Worm (Caenorhabditis elegans) whole organism, mixed stage, embryonic: Measurements from ENCODE around the gene lite-1.

Source experiments
- M03D4.4 ChIP-seq: sonication (generic microtip); optimal IDR thresholded peaks from 2 replicates; lab custom pipeline; 2017; ENCODE audit warnings: mild to moderate bottlenecking, missing genetic modification characterization, missing compliant biosample characterization
- bed-3 ChIP-seq: fragments of 200-800 bp; sonication (Bioruptor generic); optimal IDR thresholded peaks from 3 replicates; lab custom pipeline; 2018; ENCODE audit warnings: mild to moderate bottlenecking, missing genetic modification characterization, moderate library complexity, missing compliant biosample characterization
- blmp-1 ChIP-seq: fragments of 150-350 bp; optimal IDR thresholded peaks from 2 replicates; lab custom pipeline; 2014; ENCODE audit warnings: missing biosample characterization, missing genetic modification characterization
- ceh-39 ChIP-seq: fragments of 150-350 bp; optimal IDR thresholded peaks from 2 replicates; lab custom pipeline; 2014; ENCODE audit warnings: missing biosample characterization, missing genetic modification characterization
- ceh-43 ChIP-seq: fragments of 200-800 bp; sonication (Bioruptor generic); optimal IDR thresholded peaks from 2 replicates; lab custom pipeline; 2018; ENCODE audit warnings: mild to moderate bottlenecking, missing genetic modification characterization, moderate library complexity, missing compliant biosample characterization
- ceh-83 ChIP-seq: fragments of 200-800 bp; sonication (Bioruptor generic); optimal IDR thresholded peaks from 2 replicates; lab custom pipeline; 2018; ENCODE audit warnings: mild to moderate bottlenecking, missing genetic modification characterization, missing compliant biosample characterization
- ces-1 ChIP-seq: fragments of 150-350 bp; optimal IDR thresholded peaks from 2 replicates; lab custom pipeline; 2014; ENCODE audit warnings: missing biosample characterization, missing genetic modification reagents, missing genetic modification characterization
- cnd-1 ChIP-seq: fragments of 200-800 bp; sonication (Bioruptor generic); optimal IDR thresholded peaks from 2 replicates; lab custom pipeline; 2018; ENCODE audit warnings: mild to moderate bottlenecking, missing genetic modification characterization, missing compliant biosample characterization
- drap-1 ChIP-seq: fragments of 200-800 bp; sonication (Bioruptor generic); optimal IDR thresholded peaks from 3 replicates; lab custom pipeline; 2018; ENCODE audit warnings: mild to moderate bottlenecking, missing genetic modification characterization, missing compliant biosample characterization
- elt-1 ChIP-seq: sonication (generic microtip); optimal IDR thresholded peaks from 2 replicates; lab custom pipeline; 2017; ENCODE audit warnings: missing genetic modification characterization, mild to moderate bottlenecking, missing compliant biosample characterization, antibody characterized with exemption, moderate library complexity, borderline replicate concordance; ENCODE audit not compliant: insufficient read depth
- elt-3 ChIP-seq: fragments of 150-350 bp; optimal IDR thresholded peaks from 2 replicates; lab custom pipeline; 2014; ENCODE audit warnings: missing biosample characterization, missing genetic modification characterization
- flh-1 ChIP-seq: fragments of 200-800 bp; sonication (Bioruptor generic); optimal IDR thresholded peaks from 2 replicates; lab custom pipeline; 2018; ENCODE audit warnings: mild to moderate bottlenecking, missing genetic modification characterization, moderate library complexity, missing compliant biosample characterization
- ham-2 ChIP-seq: fragments of 200-800 bp; sonication (Bioruptor generic); optimal IDR thresholded peaks from 2 replicates; lab custom pipeline; 2018; ENCODE audit warnings: mild to moderate bottlenecking, missing genetic modification characterization, missing compliant biosample characterization
- hlh-1 ChIP-seq: fragments of 150-350 bp; optimal IDR thresholded peaks from 2 replicates; lab custom pipeline; 2014; ENCODE audit warnings: missing biosample characterization, missing genetic modification reagents, missing genetic modification characterization
- lin-13 ChIP-seq: fragments of 150-350 bp; optimal IDR thresholded peaks from 2 replicates; lab custom pipeline; 2014; ENCODE audit warnings: missing biosample characterization, missing genetic modification characterization
- lin-32 ChIP-seq: fragments of 200-800 bp; sonication (Bioruptor generic); optimal IDR thresholded peaks from 2 replicates; lab custom pipeline; 2018; ENCODE audit warnings: mild to moderate bottlenecking, missing genetic modification characterization, missing compliant biosample characterization
- lsy-2 ChIP-seq: fragments of 150-350 bp; optimal IDR thresholded peaks from 2 replicates; lab custom pipeline; 2014; ENCODE audit warnings: missing biosample characterization, missing genetic modification characterization
- mab-5 ChIP-seq: fragments of 150-350 bp; optimal IDR thresholded peaks from 2 replicates; lab custom pipeline; 2014; ENCODE audit warnings: missing biosample characterization, missing genetic modification characterization
- mep-1 ChIP-seq: fragments of 150-350 bp; optimal IDR thresholded peaks from 2 replicates; lab custom pipeline; 2017; ENCODE audit warnings: missing biosample characterization, missing genetic modification reagents, missing genetic modification characterization, inconsistent platforms
- mls-2 ChIP-seq: sonication (generic microtip); optimal IDR thresholded peaks from 2 replicates; lab custom pipeline; 2016; ENCODE audit warnings: mild to moderate bottlenecking, missing genetic modification characterization, moderate library complexity, missing compliant biosample characterization
- nhr-12 ChIP-seq: fragments of 150-350 bp; optimal IDR thresholded peaks from 2 replicates; lab custom pipeline; 2014; ENCODE audit warnings: missing biosample characterization, missing genetic modification characterization
- nhr-2 ChIP-seq: fragments of 150-350 bp; optimal IDR thresholded peaks from 2 replicates; lab custom pipeline; 2014; ENCODE audit warnings: missing biosample characterization, missing genetic modification characterization
- nhr-237 ChIP-seq: fragments of 150-350 bp; optimal IDR thresholded peaks from 2 replicates; lab custom pipeline; 2014; ENCODE audit warnings: missing biosample characterization, missing genetic modification characterization
- nhr-28 ChIP-seq: fragments of 150-350 bp; optimal IDR thresholded peaks from 2 replicates; lab custom pipeline; 2014; ENCODE audit warnings: missing biosample characterization, missing genetic modification characterization
- nhr-76 ChIP-seq: sonication (generic microtip); optimal IDR thresholded peaks from 2 replicates; lab custom pipeline; 2017; ENCODE audit warnings: missing biosample characterization, missing genetic modification characterization
- pha-4 ChIP-seq: fragments of 150-350 bp; optimal IDR thresholded peaks from 2 replicates; lab custom pipeline; 2018; ENCODE audit warnings: missing biosample characterization, missing genetic modification reagents, missing genetic modification characterization
- sem-2 ChIP-seq: fragments of 200-800 bp; sonication (Bioruptor generic); optimal IDR thresholded peaks from 2 replicates; lab custom pipeline; 2018; ENCODE audit warnings: mild to moderate bottlenecking, missing genetic modification characterization, missing compliant biosample characterization
- snpc-4 ChIP-seq: fragments of 150-350 bp; optimal IDR thresholded peaks from 2 replicates; lab custom pipeline; 2014; ENCODE audit warnings: missing biosample characterization, missing genetic modification characterization
- sptf-1 ChIP-seq: sonication (generic microtip); optimal IDR thresholded peaks from 2 replicates; lab custom pipeline; 2017; ENCODE audit warnings: mild to moderate bottlenecking, missing genetic modification characterization, moderate library complexity, missing compliant biosample characterization
- tbx-8 ChIP-seq: fragments of 200-800 bp; sonication (Bioruptor generic); optimal IDR thresholded peaks from 2 replicates; lab custom pipeline; 2018; ENCODE audit warnings: mild to moderate bottlenecking, missing genetic modification characterization, moderate library complexity, missing compliant biosample characterization
- unc-120 ChIP-seq: sonication (generic microtip); optimal IDR thresholded peaks from 2 replicates; lab custom pipeline; 2017; ENCODE audit warnings: missing genetic modification characterization, missing compliant biosample characterization; ENCODE audit not compliant: poor library complexity, severe bottlenecking
- unc-39 ChIP-seq: fragments of 150-350 bp; optimal IDR thresholded peaks from 2 replicates; lab custom pipeline; 2014; ENCODE audit warnings: missing biosample characterization, missing genetic modification characterization
- unc-62 ChIP-seq: fragments of 150-350 bp; optimal IDR thresholded peaks from 2 replicates; lab custom pipeline; 2014; ENCODE audit warnings: missing biosample characterization, missing genetic modification reagents, missing genetic modification characterization
- zip-8 ChIP-seq: fragments of 150-350 bp; optimal IDR thresholded peaks from 2 replicates; lab custom pipeline; 2014; ENCODE audit warnings: missing biosample characterization, missing genetic modification characterization
- ztf-11 ChIP-seq: fragments of 150-350 bp; optimal IDR thresholded peaks from 2 replicates; lab custom pipeline; 2014; ENCODE audit warnings: missing biosample characterization, missing genetic modification characterization

lite-1 gene

DNA sequence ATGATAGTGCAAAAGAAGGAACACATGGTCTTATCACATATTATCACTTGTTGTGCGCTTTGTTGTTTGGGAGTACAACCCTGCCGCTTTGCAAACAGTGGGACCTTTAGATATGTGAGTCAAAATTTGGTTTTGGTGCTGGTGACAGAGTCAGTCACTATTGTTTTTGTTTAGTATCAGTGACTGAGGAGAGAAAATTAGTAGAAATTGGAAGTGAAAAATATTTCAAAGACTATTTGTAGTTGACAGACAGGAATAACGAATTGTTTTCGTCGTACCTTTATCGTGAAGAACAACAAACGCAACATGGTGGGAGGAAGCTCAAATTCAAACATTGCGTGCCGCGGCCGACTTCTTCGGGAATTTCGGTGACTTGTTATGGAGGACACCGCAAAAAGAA lies 14.0 kb downstream of the lite-1 start, which contains the start of gene lrch-1:
Gene lrch-1, minus strand, starts transcription at position 101 of the 400 bp plus-strand sequence.
- TF ChIP-seq nhr-2 (no peak), nhr-12 (no peak), nhr-76 (no peak), cnd-1 (tag; lab: Kevin White, UChicago) (no peak), pha-4 (tag; lab: Kevin White, UChicago) (no peak)

DNA sequence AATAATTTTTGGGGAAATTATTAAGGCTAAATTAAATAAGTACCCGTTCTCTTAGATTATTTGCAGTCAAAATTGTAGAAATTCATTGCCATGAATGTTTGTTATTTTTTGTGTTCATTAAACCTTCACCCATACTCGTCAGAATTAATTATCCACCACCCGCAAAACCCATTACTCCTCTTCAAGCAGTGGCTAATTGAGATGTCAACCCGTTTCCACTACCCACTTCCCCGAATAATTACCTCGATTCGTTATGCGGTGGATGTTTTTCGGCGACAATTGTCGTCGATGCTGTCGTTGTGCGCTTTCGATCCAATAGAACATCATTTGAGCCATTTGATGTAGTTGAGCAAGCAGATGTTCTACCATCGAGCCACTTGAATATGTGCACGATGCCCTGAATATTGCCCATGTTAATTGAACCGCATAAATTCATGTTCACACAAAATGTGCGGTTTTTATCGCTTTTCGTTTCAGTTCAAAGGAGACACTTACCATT lies 19.2 kb downstream of the lite-1 start:
- TF ChIP-seq mep-1 (tag; lab: Kevin White, UChicago): no peak
- no peak for TF ChIP-seq M03D4.4 (tag; lab: Kevin White, UChicago)
- no peak for TF ChIP-seq nhr-12
- peak; percentile 88 for TF ChIP-seq ces-1
- no peak for TF ChIP-seq sem-2
- TF ChIP-seq ceh-83 (GFP tag; lab: Kevin White, UChicago): no peak
- no peak for TF ChIP-seq sptf-1 (tag; lab: Kevin White, UChicago)
- TF ChIP-seq lin-13: no peak
- TF ChIP-seq ceh-43 (GFP tag; lab: Kevin White, UChicago): peak; percentile 55
- no peak for TF ChIP-seq nhr-28

DNA sequence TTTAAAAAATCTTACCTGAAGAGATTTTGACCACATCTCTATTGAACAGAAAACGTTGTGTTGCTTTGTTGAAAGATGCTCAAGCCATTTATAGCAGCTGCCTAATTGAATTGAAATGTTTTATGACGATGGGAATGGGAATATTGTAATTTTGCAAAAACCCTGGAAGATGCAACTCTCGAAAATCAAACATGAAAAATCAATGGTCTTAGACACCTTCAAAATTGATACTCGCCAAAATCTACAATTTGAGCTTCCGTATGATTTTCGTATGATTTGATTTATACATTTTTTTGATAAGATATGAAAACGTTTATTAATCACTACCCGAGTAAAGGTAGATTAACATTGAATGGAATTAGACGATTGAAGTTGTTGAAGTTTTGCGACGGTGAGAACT lies 22.1 kb downstream of the lite-1 start, which contains the start of gene C14F11.7:
Gene C14F11.7, minus strand, starts transcription at position 101 of the 400 bp plus-strand sequence.
- no peak for TF ChIP-seq nhr-76
- no peak for TF ChIP-seq ces-1
- no peak for TF ChIP-seq snpc-4 (tag; lab: Kevin White, UChicago)
- TF ChIP-seq lin-32: no peak
- no peak for TF ChIP-seq blmp-1 (tag; lab: Kevin White, UChicago)
- TF ChIP-seq, all 35 proteins: peak for 0

DNA sequence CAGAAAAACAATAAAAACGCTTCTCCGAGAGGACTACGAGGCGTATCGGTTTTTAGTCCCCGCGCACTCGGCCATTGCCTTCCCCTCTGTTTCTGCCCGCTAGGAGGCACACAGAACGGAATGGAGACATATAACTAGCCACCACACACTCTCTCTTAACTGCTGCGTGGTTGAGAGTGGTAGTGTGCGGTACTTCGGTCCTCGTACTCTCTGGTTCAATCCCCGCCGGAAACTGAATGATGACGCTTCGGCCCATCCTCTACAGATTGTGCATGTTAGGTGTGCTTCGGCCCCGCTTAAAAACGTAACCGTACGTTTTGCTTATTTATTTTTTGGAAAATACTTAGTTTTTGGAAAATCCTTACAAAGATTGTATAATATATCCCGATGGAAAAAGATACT lies 22.9 kb downstream of the lite-1 start, which contains the start of gene T13C5.6:
Gene T13C5.6, minus strand, starts transcription at position 1 of the 402 bp plus-strand sequence.
- TF ChIP-seq ceh-43 (GFP tag; lab: Kevin White, UChicago) (peak; percentile 95), snpc-4 (tag; lab: Kevin White, UChicago) (no peak), nhr-237 (tag; lab: Kevin White, UChicago) (peak; percentile 76), zip-8 (no peak), elt-1 (peak; percentile 37), lin-13 (peak; percentile 90), hlh-1 (tag; lab: Kevin White, UChicago) (peak; percentile 78), unc-120 (peak; percentile 97), M03D4.4 (tag; lab: Kevin White, UChicago) (peak; percentile 97), drap-1 (GFP tag; lab: Kevin White, UChicago) (peak; percentile 99), ces-1 (peak; percentile 84), nhr-76 (peak; percentile 71), mab-5 (tag; lab: Kevin White, UChicago) (peak; percentile 26), nhr-28 (peak; percentile 75), ztf-11 (peak; percentile 66), cnd-1 (tag; lab: Kevin White, UChicago) (peak; percentile 98), elt-3 (tag; lab: Kevin White, UChicago) (peak; percentile 45), unc-62 (GFP tag; lab: Kevin White, UChicago) (peak; percentile 84), flh-1 (peak; percentile 89), mep-1 (tag; lab: Kevin White, UChicago) (peak; percentile 94), mls-2 (tag; lab: Kevin White, UChicago) (peak; percentile 99), tbx-8 (peak; percentile 97), bed-3 (peak; percentile 91), sem-2 (peak; percentile 93), lsy-2 (tag; lab: Kevin White, UChicago) (peak; percentile 72), sptf-1 (tag; lab: Kevin White, UChicago) (peak; percentile 98), blmp-1 (tag; lab: Kevin White, UChicago) (no peak), ceh-83 (GFP tag; lab: Kevin White, UChicago) (peak; percentile 97), lin-32 (peak; percentile 96), ham-2 (peak; percentile 97), unc-39 (peak; percentile 89), nhr-2 (peak; percentile 18), pha-4 (tag; lab: Kevin White, UChicago) (peak; percentile 95), nhr-12 (peak; percentile 64), ceh-39 (tag; lab: Kevin White, UChicago) (peak; percentile 62)
